Worm (Caenorhabditis elegans): ENCODE results near the gene B0334.5.

The B0334.5 gene

ce11 chrII:11453639-11454038 is 43.8 kb upstream of the B0334.5 start:
- peak; percentile 24 for TF ChIP-seq hlh-1 (tag; optimal IDR thresholded peaks at IDR 0.05)
- peak; percentile 9 for TF ChIP-seq ceh-39 (tag; optimal IDR thresholded peaks at IDR 0.05)
- TF ChIP-seq nhr-76 (tag; optimal IDR thresholded peaks at IDR 0.05), result no peak

ce11 chrII:11455140-11455539 is 42.3 kb upstream of the B0334.5 start:
- TF ChIP-seq flh-1 (GFP tag; optimal IDR thresholded peaks at IDR 0.05), result no peak
- TF ChIP-seq zip-8 (tag; optimal IDR thresholded peaks at IDR 0.05), result no peak
- TF ChIP-seq lsy-2 (tag; optimal IDR thresholded peaks at IDR 0.05), result no peak
- no peak for TF ChIP-seq drap-1 (GFP tag; optimal IDR thresholded peaks at IDR 0.05)
- TF ChIP-seq ceh-39 (tag; optimal IDR thresholded peaks at IDR 0.05), result no peak
- TF ChIP-seq sem-2 (GFP tag; optimal IDR thresholded peaks at IDR 0.05), result no peak
- TF ChIP-seq lin-13 (tag; optimal IDR thresholded peaks at IDR 0.05), result no peak
- no peak for TF ChIP-seq lin-32 (GFP tag; optimal IDR thresholded peaks at IDR 0.05)

- TF ChIP-seq ceh-43 (GFP tag; optimal IDR thresholded peaks at IDR 0.05) (no peak), flh-1 (GFP tag; optimal IDR thresholded peaks at IDR 0.05) (no peak), ceh-39 (tag; optimal IDR thresholded peaks at IDR 0.05) (no peak), M03D4.4 (tag; optimal IDR thresholded peaks at IDR 0.05) (no peak), nhr-2 (tag; optimal IDR thresholded peaks at IDR 0.05) (no peak), unc-120 (tag; optimal IDR thresholded peaks at IDR 0.05; ENCODE audit: poor library complexity, severe bottlenecking) (no peak), drap-1 (GFP tag; optimal IDR thresholded peaks at IDR 0.05) (no peak), nhr-237 (tag; optimal IDR thresholded peaks at IDR 0.05) (no peak), pha-4 (tag; optimal IDR thresholded peaks at IDR 0.05) (no peak), nhr-12 (tag; optimal IDR thresholded peaks at IDR 0.05) (no peak), sem-2 (GFP tag; optimal IDR thresholded peaks at IDR 0.05) (no peak), ces-1 (GFP tag; optimal IDR thresholded peaks at IDR 0.05) (no peak), elt-3 (tag; optimal IDR thresholded peaks at IDR 0.05) (no peak)
Measured at ce11 chrII:11455715-11456114, 41.8 kb upstream of the B0334.5 start.

- TF ChIP-seq lin-32 (GFP tag; optimal IDR thresholded peaks at IDR 0.05) (no peak), lsy-2 (tag; optimal IDR thresholded peaks at IDR 0.05) (no peak), ceh-39 (tag; optimal IDR thresholded peaks at IDR 0.05) (no peak), nhr-237 (tag; optimal IDR thresholded peaks at IDR 0.05) (no peak), nhr-2 (tag; optimal IDR thresholded peaks at IDR 0.05) (no peak), blmp-1 (tag; optimal IDR thresholded peaks at IDR 0.05) (no peak), ces-1 (GFP tag; optimal IDR thresholded peaks at IDR 0.05) (no peak), hlh-1 (tag; optimal IDR thresholded peaks at IDR 0.05) (no peak), bed-3 (GFP tag; optimal IDR thresholded peaks at IDR 0.05) (no peak), nhr-12 (tag; optimal IDR thresholded peaks at IDR 0.05) (no peak), unc-39 (tag; optimal IDR thresholded peaks at IDR 0.05) (no peak), sptf-1 (tag; optimal IDR thresholded peaks at IDR 0.05) (no peak), lin-13 (tag; optimal IDR thresholded peaks at IDR 0.05) (no peak), ham-2 (GFP tag; optimal IDR thresholded peaks at IDR 0.05) (no peak), elt-3 (tag; optimal IDR thresholded peaks at IDR 0.05) (no peak)
Measured at ce11 chrII:11459883-11460282, 37.6 kb upstream of the B0334.5 start.

ce11 chrII:11463899-11464298 is 33.6 kb upstream of the B0334.5 start:
- no peak for TF ChIP-seq unc-62 (GFP tag; optimal IDR thresholded peaks at IDR 0.05)
- peak; percentile 29 for TF ChIP-seq ces-1 (GFP tag; optimal IDR thresholded peaks at IDR 0.05)
- no peak for TF ChIP-seq lsy-2 (tag; optimal IDR thresholded peaks at IDR 0.05)
- TF ChIP-seq nhr-2 (tag; optimal IDR thresholded peaks at IDR 0.05), result no peak
- TF ChIP-seq nhr-237 (tag; optimal IDR thresholded peaks at IDR 0.05), result no peak
- TF ChIP-seq M03D4.4 (tag; optimal IDR thresholded peaks at IDR 0.05), result no peak
- TF ChIP-seq unc-39 (tag; optimal IDR thresholded peaks at IDR 0.05), result no peak
- TF ChIP-seq nhr-76 (tag; optimal IDR thresholded peaks at IDR 0.05), result no peak

- TF ChIP-seq blmp-1 (tag; optimal IDR thresholded peaks at IDR 0.05), result peak; percentile 43
- TF ChIP-seq unc-120 (tag; optimal IDR thresholded peaks at IDR 0.05; ENCODE audit: poor library complexity, severe bottlenecking), result no peak
- TF ChIP-seq bed-3 (GFP tag; optimal IDR thresholded peaks at IDR 0.05), result no peak
- no peak for TF ChIP-seq ceh-83 (GFP tag; optimal IDR thresholded peaks at IDR 0.05)
- no peak for TF ChIP-seq lin-13 (tag; optimal IDR thresholded peaks at IDR 0.05)
- no peak for TF ChIP-seq lin-32 (GFP tag; optimal IDR thresholded peaks at IDR 0.05)
- no peak for TF ChIP-seq nhr-237 (tag; optimal IDR thresholded peaks at IDR 0.05)
- peak; percentile 38 for TF ChIP-seq pha-4 (tag; optimal IDR thresholded peaks at IDR 0.05)
- peak; percentile 52 for TF ChIP-seq lsy-2 (tag; optimal IDR thresholded peaks at IDR 0.05)
- peak; percentile 11 for TF ChIP-seq ces-1 (GFP tag; optimal IDR thresholded peaks at IDR 0.05)
- peak; percentile 41 for TF ChIP-seq ham-2 (GFP tag; optimal IDR thresholded peaks at IDR 0.05)
- TF ChIP-seq flh-1 (GFP tag; optimal IDR thresholded peaks at IDR 0.05), result no peak
- TF ChIP-seq unc-62 (GFP tag; optimal IDR thresholded peaks at IDR 0.05), result peak; percentile 20
- no peak for TF ChIP-seq sem-2 (GFP tag; optimal IDR thresholded peaks at IDR 0.05)
Measured at ce11 chrII:11464427-11464944, 33.0 kb upstream of the B0334.5 start, which contains the start of the genes aars-1 and rga-1. aars-1 (minus strand) TSS chrII:11464497. rga-1 (plus strand) TSS chrII:11464894.
